Fruit fly (Drosophila melanogaster) whole organism, embryonic: ENCODE data around the gene CstF50.

Experiments
- CG10366 ChIP-seq: fragments of 200-800 bp; sonication (Bioruptor generic); IDR thresholded peaks from 2 replicates; pipeline ENCODE4 v1.3.6; 2022; ENCODE audit warnings: missing biosample characterization, missing genetic modification characterization
- CG10654 ChIP-seq: fragments of 200-800 bp; sonication (Bioruptor generic); optimal IDR thresholded peaks from 2 replicates; lab custom pipeline; 2016; ENCODE audit warnings: missing biosample characterization, missing genetic modification characterization
- CG10959 ChIP-seq: fragments of 200-800 bp; sonication (Bioruptor generic); IDR thresholded peaks from 2 replicates; pipeline ENCODE4 v1.3.6; 2022; ENCODE audit warnings: missing biosample characterization, missing genetic modification characterization
- CG12219 ChIP-seq: fragments of 200-800 bp; sonication (Bioruptor generic); optimal IDR thresholded peaks from 3 replicates; lab custom pipeline; 2018; ENCODE audit warnings: missing biosample characterization, mild to moderate bottlenecking, missing genetic modification characterization
- CG15011 ChIP-seq: fragments of 200-800 bp; sonication (Bioruptor generic); optimal IDR thresholded peaks from 3 replicates; lab custom pipeline; 2018; ENCODE audit warnings: missing biosample characterization, mild to moderate bottlenecking, missing genetic modification characterization
- CG18764 ChIP-seq: fragments of 200-800 bp; sonication (Bioruptor generic); optimal IDR thresholded peaks from 3 replicates; lab custom pipeline; 2016; ENCODE audit warnings: missing biosample characterization, missing genetic modification characterization
- CG31388 ChIP-seq: fragments of 200-800 bp; sonication (Bioruptor generic); optimal IDR thresholded peaks from 2 replicates; lab custom pipeline; 2016; ENCODE audit warnings: missing biosample characterization, missing genetic modification characterization
- CG31441 ChIP-seq: fragments of 200-800 bp; sonication (Bioruptor generic); IDR thresholded peaks from 2 replicates; pipeline ENCODE4 v1.3.6; 2022; ENCODE audit warnings: missing biosample characterization, missing genetic modification characterization
- CG32767 ChIP-seq: fragments of 200-800 bp; sonication (Bioruptor generic); IDR thresholded peaks from 2 replicates; pipeline ENCODE4 v1.3.6; 2022; ENCODE audit warnings: missing biosample characterization, missing genetic modification characterization
- CG3407 ChIP-seq: fragments of 200-800 bp; sonication (Bioruptor generic); optimal IDR thresholded peaks from 2 replicates; lab custom pipeline; 2018; ENCODE audit warnings: missing biosample characterization, mild to moderate bottlenecking, missing genetic modification characterization
- CG3995 ChIP-seq: fragments of 200-800 bp; sonication (Bioruptor generic); optimal IDR thresholded peaks from 3 replicates; lab custom pipeline; 2016; ENCODE audit warnings: missing biosample characterization, missing genetic modification characterization
- CG4404 ChIP-seq: fragments of 200-800 bp; sonication (Bioruptor generic); IDR thresholded peaks from 2 replicates; pipeline ENCODE4 v1.3.6; 2022; ENCODE audit warnings: missing biosample characterization, missing genetic modification characterization
- CG6175 ChIP-seq: fragments of 200-800 bp; sonication (Bioruptor generic); IDR thresholded peaks from 3 replicates; pipeline ENCODE4 v1.3.6; 2022; ENCODE audit warnings: missing biosample characterization, missing genetic modification characterization
- CG7963 ChIP-seq: fragments of 200-800 bp; sonication (Bioruptor generic); IDR thresholded peaks from 3 replicates; pipeline ENCODE4 v1.3.6; 2022; ENCODE audit warnings: missing biosample characterization, missing genetic modification characterization; ENCODE audit not compliant: partially characterized antibody
- CG8290 ChIP-seq, 3 experiments: fragments of 200-800 bp; sonication (Bioruptor generic); optimal IDR thresholded peaks; 2 replicates each; lab custom pipeline; 2016 to 2019; ENCODE audit warnings: missing biosample characterization in 3 of 3, missing genetic modification characterization in 3 of 3, mild to moderate bottlenecking in 2 of 3, moderate library complexity in 1 of 3
- CG8944 ChIP-seq: fragments of 200-800 bp; sonication (Bioruptor generic); optimal IDR thresholded peaks from 3 replicates; lab custom pipeline; 2016; ENCODE audit warnings: missing biosample characterization, missing genetic modification characterization
- CTCF ChIP-seq: fragments of 200-800 bp; sonication (Bioruptor generic); optimal IDR thresholded peaks from 2 replicates; lab custom pipeline; 2017; ENCODE audit warnings: missing biosample characterization, mild to moderate bottlenecking, missing genetic modification characterization, moderate library complexity
- Camta ChIP-seq: fragments of 200-800 bp; sonication (Bioruptor generic); optimal IDR thresholded peaks from 2 replicates; lab custom pipeline; 2016; ENCODE audit warnings: missing biosample characterization, missing genetic modification characterization
- Deaf1 ChIP-seq: fragments of 200-800 bp; optimal IDR thresholded peaks from 3 replicates; lab custom pipeline; 2019; ENCODE audit warnings: missing biosample characterization, mild to moderate bottlenecking, missing genetic modification characterization, moderate library complexity
- Dfd ChIP-seq, 2 experiments: fragments of >200 bp; optimal IDR thresholded peaks; 2 replicates each; lab custom pipeline; 2017; ENCODE audit warnings: missing biosample characterization in 2 of 2, missing genetic modification characterization in 2 of 2
- E2f2 ChIP-seq: fragments of 200-800 bp; sonication (Bioruptor generic); IDR thresholded peaks from 2 replicates; pipeline ENCODE4 v1.3.6; 2022; ENCODE audit warnings: missing biosample characterization, missing genetic modification characterization
- Elba2 ChIP-seq: fragments of 200-800 bp; sonication (Bioruptor generic); optimal IDR thresholded peaks from 3 replicates; lab custom pipeline; 2016; ENCODE audit warnings: missing biosample characterization, missing genetic modification characterization
- Ets65A ChIP-seq: fragments of 200-800 bp; sonication (Bioruptor generic); peaks from one replicate; lab custom pipeline; 2016; ENCODE audit warnings: missing biosample characterization, missing genetic modification characterization
- Fer2 ChIP-seq: fragments of 200-800 bp; sonication (Bioruptor generic); optimal IDR thresholded peaks from 2 replicates; lab custom pipeline; 2018; ENCODE audit warnings: missing biosample characterization, mild to moderate bottlenecking, missing genetic modification characterization, moderate library complexity
- GATAe ChIP-seq: fragments of 200-800 bp; sonication (Bioruptor generic); conservative IDR thresholded peaks from 2 replicates; pipeline ENCODE4 v1.3.6; 2022; ENCODE audit warnings: missing biosample characterization, missing genetic modification characterization
- H15 ChIP-seq: fragments of 200-800 bp; sonication (Bioruptor generic); IDR thresholded peaks from 3 replicates; pipeline ENCODE4 v1.3.6; 2022; ENCODE audit warnings: missing biosample characterization, missing genetic modification characterization
- H2.0 ChIP-seq: fragments of 200-800 bp; sonication (Bioruptor generic); IDR thresholded peaks from 2 replicates; pipeline ENCODE4 v1.3.6; 2022; ENCODE audit warnings: missing biosample characterization, missing genetic modification characterization
- HLHmδ ChIP-seq: fragments of 200-800 bp; sonication (Bioruptor generic); optimal IDR thresholded peaks from 2 replicates; lab custom pipeline; 2018; ENCODE audit warnings: missing biosample characterization, mild to moderate bottlenecking, missing genetic modification characterization, moderate library complexity
- Jarid2 ChIP-seq: fragments of 200-800 bp; sonication (Bioruptor generic); optimal IDR thresholded peaks from 3 replicates; lab custom pipeline; 2017; ENCODE audit warnings: mild to moderate bottlenecking, missing biosample characterization, missing genetic modification reagents, missing genetic modification characterization
- MESR4 ChIP-seq: fragments of 200-800 bp; sonication (Bioruptor generic); optimal IDR thresholded peaks from 2 replicates; lab custom pipeline; 2018; ENCODE audit warnings: missing biosample characterization, mild to moderate bottlenecking, missing genetic modification characterization, moderate library complexity
- Med ChIP-seq: fragments of 200-800 bp; sonication (Bioruptor generic); peaks from one replicate; lab custom pipeline; 2016; ENCODE audit warnings: missing biosample characterization, missing genetic modification characterization, mild to moderate bottlenecking, inconsistent platforms, moderate library complexity
- Mrtf ChIP-seq: fragments of 200-800 bp; sonication (Bioruptor generic); IDR thresholded peaks from 3 replicates; pipeline ENCODE4 v1.3.6; 2022; ENCODE audit warnings: missing biosample characterization, missing genetic modification characterization
- NFAT ChIP-seq: fragments of 200-800 bp; sonication (Bioruptor generic); IDR thresholded peaks from 2 replicates; pipeline ENCODE4 v1.3.6; 2022; ENCODE audit warnings: missing biosample characterization, missing genetic modification characterization
- NfI ChIP-seq: fragments of 200-800 bp; sonication (Bioruptor generic); optimal IDR thresholded peaks from 3 replicates; lab custom pipeline; 2018; ENCODE audit warnings: missing biosample characterization, mild to moderate bottlenecking, missing genetic modification characterization, moderate library complexity
- Usf ChIP-seq: fragments of 200-800 bp; sonication (Bioruptor generic); optimal IDR thresholded peaks from 2 replicates; lab custom pipeline; 2017; ENCODE audit warnings: missing genotype, missing biosample characterization, missing genetic modification characterization
- Vsx1 ChIP-seq: fragments of 200-800 bp; sonication (Bioruptor generic); optimal IDR thresholded peaks from 2 replicates; lab custom pipeline; 2017; ENCODE audit warnings: missing biosample characterization, mild to moderate bottlenecking, missing genetic modification characterization, missing genetic modification reagents
- aop ChIP-seq: fragments of 200-800 bp; sonication (Bioruptor generic); IDR thresholded peaks from 2 replicates; pipeline ENCODE4 v1.3.6; 2022; ENCODE audit warnings: missing biosample characterization, missing genetic modification characterization
- ap ChIP-seq: fragments of 200-800 bp; sonication (Bioruptor generic); IDR thresholded peaks from 2 replicates; pipeline ENCODE4 v1.3.6; 2022; ENCODE audit warnings: missing biosample characterization, missing genetic modification characterization
- bsh ChIP-seq, 2 experiments: fragments of 200-800 bp; sonication (Bioruptor generic); optimal IDR thresholded peaks; 2 replicates each; lab custom pipeline; 2017 to 2018; ENCODE audit warnings: mild to moderate bottlenecking in 2 of 2, missing biosample characterization in 2 of 2, missing genetic modification characterization in 2 of 2, moderate library complexity in 1 of 2
- crol ChIP-seq: fragments of 200-800 bp; sonication (Bioruptor generic); IDR thresholded peaks from 2 replicates; pipeline ENCODE4 v1.3.6; 2022; ENCODE audit warnings: missing biosample characterization, missing genetic modification characterization
- gce ChIP-seq: fragments of 200-800 bp; sonication (Bioruptor generic); IDR thresholded peaks from 3 replicates; pipeline ENCODE4 v1.3.6; 2022; ENCODE audit warnings: missing biosample characterization, missing genetic modification characterization
- kni ChIP-seq: fragments of 200-800 bp; sonication (Bioruptor generic); optimal IDR thresholded peaks from 3 replicates; lab custom pipeline; 2017; ENCODE audit warnings: mild to moderate bottlenecking, missing biosample characterization, missing genetic modification reagents, missing genetic modification characterization
- lbe ChIP-seq: fragments of 200-800 bp; sonication (Bioruptor generic); optimal IDR thresholded peaks from 2 replicates; lab custom pipeline; 2016; ENCODE audit warnings: missing biosample characterization, mild to moderate bottlenecking, missing genetic modification characterization
- pzg ChIP-seq: fragments of 200-800 bp; sonication (Bioruptor generic); optimal IDR thresholded peaks from 3 replicates; lab custom pipeline; 2018; ENCODE audit warnings: missing biosample characterization, mild to moderate bottlenecking, missing genetic modification characterization, moderate library complexity
- sens-2 ChIP-seq: fragments of 200-800 bp; sonication (Bioruptor generic); IDR thresholded peaks from 2 replicates; pipeline ENCODE4 v1.3.6; 2022; ENCODE audit warnings: missing biosample characterization, missing genetic modification characterization
- slou ChIP-seq: fragments of 200-800 bp; sonication (Bioruptor generic); optimal IDR thresholded peaks from 3 replicates; lab custom pipeline; 2016; ENCODE audit warnings: missing biosample characterization, missing genetic modification characterization
- sr ChIP-seq: fragments of 200-800 bp; sonication (Bioruptor generic); IDR thresholded peaks from 3 replicates; pipeline ENCODE4 v1.3.6; 2022; ENCODE audit warnings: missing biosample characterization, missing genetic modification characterization
- tgo ChIP-seq: fragments of 200-800 bp; sonication (Bioruptor generic); IDR thresholded peaks from 3 replicates; pipeline ENCODE4 v1.3.6; 2022; ENCODE audit warnings: missing biosample characterization, missing genetic modification characterization
- tin ChIP-seq: fragments of 200-800 bp; sonication (Bioruptor generic); optimal IDR thresholded peaks from 3 replicates; lab custom pipeline; 2016; ENCODE audit warnings: missing biosample characterization, missing genetic modification characterization
- vnd ChIP-seq: fragments of 200-800 bp; sonication (Bioruptor generic); IDR thresholded peaks from 3 replicates; pipeline ENCODE4 v1.3.6; 2022; ENCODE audit warnings: missing biosample characterization, missing genetic modification characterization; ENCODE audit not compliant: partially characterized antibody
- zf30C ChIP-seq: fragments of 200-800 bp; sonication (Bioruptor generic); optimal IDR thresholded peaks from 3 replicates; lab custom pipeline; 2018; ENCODE audit warnings: missing biosample characterization, mild to moderate bottlenecking, missing genetic modification characterization

Gene CstF50

DNA sequence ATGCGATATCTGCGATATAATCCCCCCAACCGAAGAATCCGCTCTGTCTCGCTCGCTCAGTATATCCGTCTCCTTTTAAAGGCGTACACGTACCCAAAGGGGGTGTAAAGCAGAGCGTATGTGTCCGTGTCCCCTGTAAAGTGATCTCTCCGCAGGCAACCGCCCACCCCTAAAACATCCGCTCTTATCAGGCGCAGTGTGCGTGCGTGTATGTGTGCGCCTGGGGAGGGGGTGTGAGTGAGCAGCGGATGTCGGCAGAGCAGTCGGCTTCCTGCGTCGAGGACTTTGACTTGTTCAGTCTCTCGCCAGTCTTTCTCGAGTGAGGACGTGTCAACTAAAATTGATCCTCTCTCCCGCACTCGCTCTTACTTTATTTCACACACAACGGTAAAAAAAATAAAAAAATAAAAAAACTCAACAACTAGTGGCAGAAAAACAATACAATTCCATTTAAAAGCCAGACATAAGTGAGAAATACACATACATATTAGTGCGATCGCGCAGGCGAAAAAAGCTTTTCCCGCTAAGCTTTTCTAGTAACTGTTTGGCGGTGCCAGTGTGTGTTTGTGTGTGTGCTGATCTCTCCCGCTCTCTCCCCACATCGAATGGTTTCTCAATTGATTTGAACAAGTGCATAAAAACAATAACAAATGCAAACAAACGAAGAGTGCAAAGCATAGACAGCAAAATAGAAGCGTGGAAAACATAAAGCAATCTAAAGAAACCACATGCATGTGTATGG is 11.1 kb downstream of the CstF50 start:
- no peak for TF ChIP-seq H15 (GFP tag; lab: Robert Waterston, UW)
- peak; percentile 27 for TF ChIP-seq Elba2
- no peak for TF ChIP-seq CG18764 (GFP tag; lab: Kevin White, UChicago)
- no peak for TF ChIP-seq CG7963 (GFP tag; lab: Robert Waterston, UW)
- TF ChIP-seq Vsx1 (GFP tag; lab: Kevin White, UChicago) = peak; percentile 11
- TF ChIP-seq CG3995 (GFP tag; lab: Kevin White, UChicago) = no peak
- no peak for TF ChIP-seq lbe (GFP tag; lab: Kevin White, UChicago)
- TF ChIP-seq Med (GFP tag; lab: Kevin White, UChicago) = peak; percentile 63
- TF ChIP-seq CG32767 (GFP tag; lab: Robert Waterston, UW) = no peak
- no peak for TF ChIP-seq vnd (GFP tag; lab: Robert Waterston, UW)
- peak; percentile 48 for TF ChIP-seq Deaf1 (tag; lab: Kevin White, UChicago)
- TF ChIP-seq pzg (GFP tag; lab: Kevin White, UChicago) = no peak
- no peak for TF ChIP-seq ap (GFP tag; lab: Robert Waterston, UW)
- TF ChIP-seq Fer2 (tag; lab: Kevin White, UChicago) = no peak
- no peak for TF ChIP-seq H2.0 (GFP tag; lab: Robert Waterston, UW)
- peak; percentile 83; the same call in 1 of the 2 replicates for TF ChIP-seq aop (GFP tag; lab: Robert Waterston, UW)
- peak; percentile 11; the same call in 1 of the 2 replicates for TF ChIP-seq E2f2 (GFP tag; lab: Robert Waterston, UW)
- TF ChIP-seq bsh (GFP tag; optimal IDR thresholded peaks at IDR 0.05; lab: Kevin White, UChicago) = no peak
- peak; percentile 67 for TF ChIP-seq kni (GFP tag; lab: Kevin White, UChicago)
- TF ChIP-seq Camta (GFP tag; lab: Kevin White, UChicago) = no peak
- peak; percentile 71 for TF ChIP-seq crol (GFP tag; lab: Robert Waterston, UW)
- no peak for TF ChIP-seq NfI (GFP tag; lab: Kevin White, UChicago)
- TF ChIP-seq NFAT (GFP tag; lab: Robert Waterston, UW) = peak; percentile 3; the same call in 1 of the 2 replicates
- no peak for TF ChIP-seq zf30C (GFP tag; lab: Kevin White, UChicago)
- no peak for TF ChIP-seq CG31388 (GFP tag; lab: Kevin White, UChicago)
- no peak for TF ChIP-seq CG6175 (GFP tag; lab: Robert Waterston, UW)
- no peak for TF ChIP-seq sr (GFP tag; lab: Robert Waterston, UW)
- no peak for TF ChIP-seq CG15011 (GFP tag; lab: Kevin White, UChicago)
- TF ChIP-seq CG10959 (GFP tag; lab: Robert Waterston, UW) = no peak
- TF ChIP-seq CG8290 (GFP tag; optimal IDR thresholded peaks at IDR 0.05; lab: Kevin White, UChicago) = no peak
- TF ChIP-seq CG8290 (tag; optimal IDR thresholded peaks at IDR 0.05; lab: Kevin White, UChicago) = peak; percentile 9 to 34
- no peak for TF ChIP-seq Mrtf (GFP tag; lab: Robert Waterston, UW)
- no peak for TF ChIP-seq CG10654 (GFP tag; lab: Kevin White, UChicago)
- TF ChIP-seq HLHmδ (GFP tag; lab: Kevin White, UChicago) = peak; percentile 77
- peak; percentile 36 for TF ChIP-seq Ets65A
- TF ChIP-seq CG8944 = no peak
- no peak for TF ChIP-seq tgo (GFP tag; lab: Robert Waterston, UW)
- TF ChIP-seq CTCF (GFP tag; lab: Kevin White, UChicago) = no peak
- no peak for TF ChIP-seq GATAe (GFP tag; lab: Robert Waterston, UW)
- TF ChIP-seq CG3407 (GFP tag; lab: Kevin White, UChicago) = no peak
- TF ChIP-seq Usf (GFP tag; lab: Kevin White, UChicago) = no peak
- TF ChIP-seq slou (GFP tag; lab: Kevin White, UChicago) = no peak
- TF ChIP-seq tin (GFP tag; lab: Kevin White, UChicago) = no peak
- 0 out of 3 replicates have a peak, but pooled peaks have one; percentile 31 for TF ChIP-seq gce (GFP tag; lab: Robert Waterston, UW)
- TF ChIP-seq MESR4 (GFP tag; lab: Kevin White, UChicago) = no peak
- TF ChIP-seq Dfd (GFP tag; optimal IDR thresholded peaks at IDR 0.05; lab: Kevin White, UChicago) = no peak
- 0 out of 2 replicates have a peak, but pooled peaks have one; percentile 33 for TF ChIP-seq sens-2 (GFP tag; lab: Robert Waterston, UW)
- no peak for TF ChIP-seq CG10366
- no peak for TF ChIP-seq CG4404 (GFP tag; lab: Robert Waterston, UW)
- TF ChIP-seq CG31441 (GFP tag; lab: Robert Waterston, UW) = 0 out of 2 replicates have a peak, but pooled peaks have one; percentile 7
- peak; percentile 62 for TF ChIP-seq Jarid2 (GFP tag; lab: Kevin White, UChicago)
- TF ChIP-seq CG12219 = no peak
